Fruit fly (Drosophila melanogaster): ENCODE data around the gene Osi23.
A peak's percentile ranks its signal among the peaks of the same experiment; 100 is the strongest.

Osi23 gene

DNA sequence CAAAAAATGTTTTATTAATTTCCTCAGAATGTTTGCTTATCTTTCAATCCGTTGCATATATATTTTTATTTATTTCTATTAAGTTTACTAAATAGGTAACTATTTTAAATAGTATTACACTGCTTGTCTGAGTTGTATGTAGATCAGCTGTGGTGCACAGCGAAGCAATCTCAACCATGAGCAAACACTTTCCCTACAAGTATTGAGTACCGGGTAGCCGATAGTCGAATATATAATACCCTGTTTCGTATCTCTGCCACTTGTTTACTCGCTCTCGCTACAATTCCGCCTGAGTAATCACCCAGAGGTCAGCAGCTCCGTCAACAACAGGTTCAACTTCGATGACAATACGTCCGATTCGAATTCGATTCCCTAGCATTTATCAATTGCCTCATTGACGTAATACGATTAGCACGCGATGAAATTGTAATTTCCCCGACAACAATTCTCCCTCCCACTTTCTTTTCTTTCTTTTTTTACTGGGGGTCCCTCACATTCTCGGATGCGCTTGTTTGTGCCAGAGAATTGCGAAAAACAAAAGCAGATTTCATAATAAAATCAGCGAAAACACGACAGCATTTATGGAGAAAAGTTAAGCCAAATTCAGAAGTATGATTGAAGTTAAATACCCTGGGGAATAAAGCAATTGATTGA, 6.0 kb upstream of the Osi23 start:
- no peak for TF ChIP-seq az2 (GFP tag; optimal IDR thresholded peaks at IDR 0.05)
- TF ChIP-seq pros (GFP tag; optimal IDR thresholded peaks at IDR 0.05), result no peak
- 0 out of 3 replicates have a peak, but pooled peaks have one; percentile 4 for TF ChIP-seq CG11695 (GFP tag; IDR thresholded peaks at IDR 0.05)
- TF ChIP-seq CG15514 (GFP tag; optimal IDR thresholded peaks at IDR 0.05), result no peak
- no peak for TF ChIP-seq Opbp (GFP tag; IDR thresholded peaks at IDR 0.05; ENCODE audit: partially characterized antibody)
- TF ChIP-seq CG1024 (GFP tag; IDR thresholded peaks at IDR 0.05), result no peak
- TF ChIP-seq Hr39 (optimal IDR thresholded peaks at IDR 0.05), result no peak
- no peak for TF ChIP-seq CG10979 (tag; optimal IDR thresholded peaks at IDR 0.05)
- peak; percentile 54 for TF ChIP-seq D19B (GFP tag; optimal IDR thresholded peaks at IDR 0.05)
- peak; percentile 51; the same call in 2 of the 3 replicates for TF ChIP-seq HLH4C (GFP tag; IDR thresholded peaks at IDR 0.05; ENCODE audit: partially characterized antibody)
- TF ChIP-seq Dp (GFP tag; optimal IDR thresholded peaks at IDR 0.05), result no peak
- no peak for TF ChIP-seq CG10543 (GFP tag; optimal IDR thresholded peaks at IDR 0.05)
- 0 out of 2 replicates have a peak, but pooled peaks have one; percentile 6 for TF ChIP-seq Rx (GFP tag; IDR thresholded peaks at IDR 0.05)
- TF ChIP-seq Stat92E (GFP tag; optimal IDR thresholded peaks at IDR 0.05), result no peak
- TF ChIP-seq zfh1 (GFP tag; IDR thresholded peaks at IDR 0.05), result no peak
- no peak for TF ChIP-seq HHEX (GFP tag; optimal IDR thresholded peaks at IDR 0.05)
- no peak for TF ChIP-seq fru (optimal IDR thresholded peaks at IDR 0.05)
- peak in 1 of 2 experiments; percentile 1 for TF ChIP-seq Pdp1 (GFP tag; optimal IDR thresholded peaks at IDR 0.05)
- no peak for TF ChIP-seq nom (GFP tag; optimal IDR thresholded peaks at IDR 0.05)
- TF ChIP-seq so (GFP tag; IDR thresholded peaks at IDR 0.05), result no peak
- no peak for TF ChIP-seq CrebB (tag; optimal IDR thresholded peaks at IDR 0.05)
- TF ChIP-seq salm (tag; optimal IDR thresholded peaks at IDR 0.05), result no peak
- TF ChIP-seq Bgb (GFP tag; IDR thresholded peaks at IDR 0.05; ENCODE audit: partially characterized antibody), result peak; percentile 50; the same call in 1 of the 2 replicates

DNA sequence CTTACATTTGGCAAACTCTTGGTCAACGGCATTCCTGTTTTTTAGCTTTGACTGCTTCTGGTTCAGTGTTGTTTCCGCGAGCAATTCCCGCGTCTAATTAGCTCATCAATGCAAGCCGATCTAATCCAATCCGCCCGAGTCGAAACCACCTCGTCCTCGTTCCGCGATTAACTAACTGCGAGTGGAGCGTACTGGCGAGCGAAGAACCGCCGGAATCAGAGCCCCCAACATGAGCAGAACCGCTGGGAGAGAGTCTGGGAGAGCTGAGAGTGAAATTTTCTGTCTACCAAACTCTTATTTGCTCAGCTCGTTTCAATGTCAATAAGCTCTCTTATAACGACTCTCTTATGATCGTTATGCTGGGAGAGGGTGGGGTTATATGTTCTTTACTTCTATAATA, 5.4 kb upstream of the Osi23 start:
- TF ChIP-seq Spps (tag; optimal IDR thresholded peaks at IDR 0.05) (peak; percentile 72), fd96Cb (tag; optimal IDR thresholded peaks at IDR 0.05) (peak; percentile 26), CG13775 (GFP tag; optimal IDR thresholded peaks at IDR 0.05) (peak; percentile 59), seq (GFP tag; IDR thresholded peaks at IDR 0.05) (peak; percentile 90), CG17186 (GFP tag; optimal IDR thresholded peaks at IDR 0.05) (peak; percentile 59), CG16779 (GFP tag; IDR thresholded peaks at IDR 0.05) (peak; percentile 89), Rfx (GFP tag; IDR thresholded peaks at IDR 0.05) (peak; percentile 80; the same call in 1 of the 2 replicates), cas (GFP tag; IDR thresholded peaks at IDR 0.05) (peak; percentile 68; the same call in 1 of the 2 replicates), Doc3 (GFP tag; IDR thresholded peaks at IDR 0.05; ENCODE audit: partially characterized antibody) (no peak), CG8924 (tag; optimal IDR thresholded peaks at IDR 0.05) (no peak), CG17612 (GFP tag; IDR thresholded peaks at IDR 0.05) (peak; percentile 72), gsb (GFP tag; IDR thresholded peaks at IDR 0.05) (peak; percentile 70), Bgb (GFP tag; IDR thresholded peaks at IDR 0.05; ENCODE audit: partially characterized antibody) (no peak; the same call in 1 of the 2 replicates), ash1 (GFP tag; optimal IDR thresholded peaks at IDR 0.05) (peak; percentile 72), ase (GFP tag; IDR thresholded peaks at IDR 0.05) (no peak; the same call in 2 of the 3 replicates), CG6791 (GFP tag; IDR thresholded peaks at IDR 0.05; ENCODE audit: partially characterized antibody) (no peak), Dbx (GFP tag; IDR thresholded peaks at IDR 0.05) (peak; percentile 94), CG34376 (GFP tag; optimal IDR thresholded peaks at IDR 0.05) (peak; percentile 73), HLH4C (GFP tag; IDR thresholded peaks at IDR 0.05; ENCODE audit: partially characterized antibody) (no peak), Ravus (GFP tag; IDR thresholded peaks at IDR 0.05) (peak; percentile 26; the same call in 1 of the 2 replicates), CG17568 (GFP tag; optimal IDR thresholded peaks at IDR 0.05) (peak; percentile 82), trem (tag; optimal IDR thresholded peaks at IDR 0.05) (no peak), CG4424 (GFP tag; optimal IDR thresholded peaks at IDR 0.05) (peak; percentile 0), CG3065 (GFP tag; optimal IDR thresholded peaks at IDR 0.05) (peak; percentile 59), Sox102F (GFP tag; optimal IDR thresholded peaks at IDR 0.05) (peak; percentile 53), ken (GFP tag; IDR thresholded peaks at IDR 0.05) (0 out of 3 replicates have a peak, but pooled peaks have one; percentile 43), ind (GFP tag; optimal IDR thresholded peaks at IDR 0.05) (no peak), knrl (GFP tag; IDR thresholded peaks at IDR 0.05; ENCODE audit: partially characterized antibody) (no peak)

Data from whole organism, embryonic.